Fruit fly (Drosophila melanogaster) whole organism: ENCODE results near the gene Muc26B.

Source experiments
- CG8478 ChIP-seq: fragments of >200 bp; optimal IDR thresholded peaks from 2 replicates; lab custom pipeline; 2018; ENCODE audit warnings: inconsistent platforms
- Dll ChIP-seq: fragments of >200 bp; optimal IDR thresholded peaks from 2 replicates; lab custom pipeline; 2017
- EcR ChIP-seq, 2 experiments: fragments of >200 bp; optimal IDR thresholded peaks; 2 replicates each; lab custom pipeline; 2017; ENCODE audit warnings: missing biosample characterization in 2 of 2, missing genetic modification characterization in 2 of 2, missing genetic modification reagents in 2 of 2
- pan ChIP-seq: fragments of >200 bp; optimal IDR thresholded peaks from 2 replicates; lab custom pipeline; 2017
- psq ChIP-seq: fragments of >200 bp; optimal IDR thresholded peaks from 2 replicates; lab custom pipeline; 2017
- usp ChIP-seq: fragments of >200 bp; optimal IDR thresholded peaks from 2 replicates; lab custom pipeline; 2017; ENCODE audit warnings: missing biosample characterization, missing genetic modification characterization, mixed read lengths

dm6 chr2L:6109313-6109847, 42.4 kb upstream of the Muc26B start:
- no peak for TF ChIP-seq psq (lab: Kevin White, UChicago)
- TF ChIP-seq usp: no peak
- no peak for TF ChIP-seq pan (lab: Kevin White, UChicago)
- no peak for TF ChIP-seq CG8478 (lab: Kevin White, UChicago)
- TF ChIP-seq EcR (GFP tag; optimal IDR thresholded peaks at IDR 0.05; lab: Kevin White, UChicago): no peak
- TF ChIP-seq Dll (lab: Kevin White, UChicago): no peak
